Worm (Caenorhabditis elegans) whole organism, L4/young adult: ENCODE measurements around the gene ZK1086.3.

Source experiments
- W03F9.2 ChIP-seq: fragments of 150-350 bp; optimal IDR thresholded peaks from 2 replicates; lab custom pipeline; 2014; ENCODE audit warnings: missing biosample characterization, missing genetic modification characterization
- dao-5 ChIP-seq: sonication (generic microtip); optimal IDR thresholded peaks from 2 replicates; lab custom pipeline; 2016; ENCODE audit warnings: missing genotype, missing genetic modification characterization, moderate library complexity, missing compliant biosample characterization
- him-1 ChIP-seq: sonication (generic microtip); optimal IDR thresholded peaks from 2 replicates; lab custom pipeline; 2016; ENCODE audit warnings: missing genotype, missing genetic modification reagents, missing genetic modification characterization, missing compliant biosample characterization

ZK1086.3 gene

DNA sequence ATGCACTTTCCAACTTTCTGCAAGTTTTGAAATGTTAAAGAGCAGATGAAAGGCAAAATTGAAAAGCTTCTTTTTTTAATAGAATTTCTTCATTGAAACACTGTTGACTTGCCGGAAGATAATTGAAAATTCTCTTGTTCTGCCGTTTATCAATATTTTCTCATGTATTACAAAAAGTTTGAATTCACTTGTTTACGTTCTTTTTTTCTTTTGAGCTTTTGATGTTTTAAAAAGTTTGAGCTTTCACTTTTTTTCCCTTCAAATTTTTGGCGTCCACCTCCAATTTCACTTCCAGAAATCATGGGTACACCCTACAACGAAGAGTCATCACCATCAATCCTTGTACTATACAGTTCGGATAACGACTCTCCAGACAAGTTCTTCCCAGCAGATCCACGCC is 43.5 kb downstream of the ZK1086.3 start, which contains the start of gene F19D8.2:
TSS of gene F19D8.2 (plus strand) at position 301 of the 400 bp plus-strand sequence.
- TF ChIP-seq him-1 (tag; lab: Kevin White, UChicago) = no peak
- no peak for TF ChIP-seq dao-5 (tag; lab: Kevin White, UChicago)
- TF ChIP-seq W03F9.2 (tag; lab: Kevin White, UChicago) = no peak

DNA sequence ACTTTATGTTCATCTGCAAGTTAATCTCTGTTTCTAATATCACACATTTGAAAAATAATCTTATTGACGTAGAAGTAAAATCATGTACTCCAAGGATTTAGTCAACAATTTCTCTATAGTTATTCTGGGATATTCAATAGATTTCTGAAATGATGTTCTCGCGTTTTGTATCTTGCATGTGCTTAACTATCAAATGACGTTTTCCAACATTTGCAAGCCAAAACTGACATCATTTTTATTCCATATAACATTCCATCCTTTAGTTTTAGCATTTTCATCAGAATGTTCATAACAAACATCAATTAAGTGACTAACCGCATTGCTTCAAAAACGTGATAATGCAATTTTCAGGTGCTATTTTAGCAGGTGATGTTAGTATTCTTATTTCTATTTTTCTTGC is 47.4 kb downstream of the ZK1086.3 start:
- no peak for TF ChIP-seq W03F9.2 (tag; lab: Kevin White, UChicago)
- TF ChIP-seq him-1 (tag; lab: Kevin White, UChicago) = no peak
- no peak for TF ChIP-seq dao-5 (tag; lab: Kevin White, UChicago)

DNA sequence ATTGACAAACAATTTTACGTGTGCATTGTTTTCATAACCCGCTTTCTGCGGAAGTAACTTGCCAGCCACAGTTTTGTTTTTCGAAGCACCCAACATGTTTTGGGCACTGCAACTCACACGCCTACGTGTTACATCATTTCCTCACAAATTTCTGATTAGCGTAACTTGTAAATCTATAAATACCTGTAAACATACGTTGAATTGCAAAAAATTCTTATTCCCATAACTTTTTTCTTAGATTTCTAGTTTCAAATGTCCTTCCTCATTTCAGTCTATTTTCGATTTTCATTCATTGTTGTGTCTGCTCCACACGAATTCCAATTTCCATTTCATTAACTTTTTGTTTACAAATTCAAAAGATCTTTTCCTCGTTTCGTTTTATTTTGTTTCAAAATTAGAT is 49.7 kb downstream of the ZK1086.3 start:
- TF ChIP-seq him-1 (tag; lab: Kevin White, UChicago) = no peak
- TF ChIP-seq dao-5 (tag; lab: Kevin White, UChicago) = no peak
- no peak for TF ChIP-seq W03F9.2 (tag; lab: Kevin White, UChicago)

DNA sequence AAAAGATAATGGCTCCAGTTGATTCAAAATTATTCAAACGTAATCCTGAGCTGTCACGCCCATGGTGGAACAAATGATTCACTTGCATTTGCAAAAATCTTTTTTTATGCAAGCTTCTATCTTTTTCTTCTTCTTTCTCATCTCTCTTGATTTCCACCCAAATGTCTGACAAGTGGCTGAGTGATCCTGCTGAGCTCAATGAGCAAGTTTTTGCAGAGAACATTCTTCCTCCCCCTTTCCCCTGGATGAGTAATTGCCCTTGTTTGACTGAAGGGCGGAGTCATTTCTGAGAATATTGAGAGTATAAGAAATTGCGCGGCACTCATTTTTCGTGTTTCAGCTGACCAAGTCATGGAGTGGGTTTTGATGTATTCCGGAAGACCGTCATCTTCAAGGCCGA is 50.6 kb downstream of the ZK1086.3 start, which contains the start of gene M03B6.1:
TSS of gene M03B6.1 (plus strand) at position 334 of the 400 bp plus-strand sequence.
- no peak for TF ChIP-seq dao-5 (tag; lab: Kevin White, UChicago)
- no peak for TF ChIP-seq him-1 (tag; lab: Kevin White, UChicago)
- no peak for TF ChIP-seq W03F9.2 (tag; lab: Kevin White, UChicago)
